Fruit fly (Drosophila melanogaster): ENCODE results near the gene CG14736.

CG14736 gene

DNA sequence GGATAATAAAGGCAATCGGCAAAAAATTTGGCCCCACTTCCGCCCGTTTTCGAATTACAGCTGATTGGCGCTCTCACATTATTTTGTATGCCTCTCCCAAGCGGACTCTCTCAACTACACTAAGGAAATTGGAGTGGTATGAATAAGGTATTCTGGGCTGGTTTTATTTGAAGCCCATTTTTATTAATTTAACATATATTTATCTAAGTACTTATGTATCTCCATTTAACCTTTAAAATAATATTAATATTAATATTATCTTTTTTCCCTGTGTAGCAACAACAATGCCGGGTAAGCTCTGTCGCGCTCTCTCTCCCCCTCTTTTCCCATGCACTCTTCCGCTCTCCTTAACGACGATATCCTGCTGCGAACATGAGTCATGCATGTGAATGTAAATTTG is 38.6 kb downstream of the CG14736 start (continued):
- TF ChIP-seq CG10147 (GFP tag; optimal IDR thresholded peaks at IDR 0.05) = peak; percentile 79
- peak; percentile 42 for TF ChIP-seq CG16815 (GFP tag; optimal IDR thresholded peaks at IDR 0.05)
- peak; percentile 28 for TF ChIP-seq CG1529 (GFP tag; optimal IDR thresholded peaks at IDR 0.05)
- TF ChIP-seq CG7372 (GFP tag; IDR thresholded peaks at IDR 0.05) = peak; percentile 78
- 0 out of 2 replicates have a peak, but pooled peaks have one; percentile 30 for TF ChIP-seq Lim3 (GFP tag; IDR thresholded peaks at IDR 0.05)
- TF ChIP-seq CG4730 (GFP tag; IDR thresholded peaks at IDR 0.05) = peak; percentile 60
- peak; percentile 86 for TF ChIP-seq Ptx1 (GFP tag; IDR thresholded peaks at IDR 0.05)
- peak; percentile 92; the same call in 1 of the 2 replicates for TF ChIP-seq vvl (GFP tag; IDR thresholded peaks at IDR 0.05)
- peak; percentile 41 for TF ChIP-seq CG9437 (GFP tag; optimal IDR thresholded peaks at IDR 0.05)
- no peak for TF ChIP-seq gro (GFP tag; optimal IDR thresholded peaks at IDR 0.05)
- peak; percentile 71 for TF ChIP-seq nmo (GFP tag; optimal IDR thresholded peaks at IDR 0.05)
- TF ChIP-seq tll (GFP tag; optimal IDR thresholded peaks at IDR 0.05) = no peak
- TF ChIP-seq dimm (GFP tag; IDR thresholded peaks at IDR 0.05) = peak; percentile 65
- TF ChIP-seq seq (GFP tag; IDR thresholded peaks at IDR 0.05) = peak; percentile 73
- peak; percentile 60 for TF ChIP-seq fd3F (GFP tag; optimal IDR thresholded peaks at IDR 0.05)
- TF ChIP-seq CG6254 (GFP tag; optimal IDR thresholded peaks at IDR 0.05) = peak; percentile 32
- peak; percentile 62 for TF ChIP-seq CG31224 (GFP tag; IDR thresholded peaks at IDR 0.05)
- TF ChIP-seq HLH3B (GFP tag; IDR thresholded peaks at IDR 0.05) = peak; percentile 86; the same call in 1 of the 2 replicates
- peak; percentile 40; the same call in 1 of the 2 replicates for TF ChIP-seq CG32767 (GFP tag; IDR thresholded peaks at IDR 0.05)
- TF ChIP-seq Optix (GFP tag; IDR thresholded peaks at IDR 0.05) = 0 out of 3 replicates have a peak, but pooled peaks have one; percentile 23
- no peak for TF ChIP-seq CG7271 (tag; optimal IDR thresholded peaks at IDR 0.05)
- no peak for TF ChIP-seq CG30020 (tag; optimal IDR thresholded peaks at IDR 0.05)
- peak; percentile 83 for TF ChIP-seq Ada2b (GFP tag; IDR thresholded peaks at IDR 0.05)
- peak; percentile 17 for TF ChIP-seq CG18764 (GFP tag; optimal IDR thresholded peaks at IDR 0.05)
- TF ChIP-seq CG7839 (tag; optimal IDR thresholded peaks at IDR 0.05) = peak; percentile 86
- TF ChIP-seq CG6689 (GFP tag; IDR thresholded peaks at IDR 0.05) = peak; percentile 83
- TF ChIP-seq tx (GFP tag; optimal IDR thresholded peaks at IDR 0.05) = no peak
- TF ChIP-seq CG11504 (tag; optimal IDR thresholded peaks at IDR 0.05) = peak; percentile 86
- TF ChIP-seq CG3281 (GFP tag; optimal IDR thresholded peaks at IDR 0.05) = peak; percentile 83
- TF ChIP-seq Ssrp (tag; optimal IDR thresholded peaks at IDR 0.05) = no peak
- peak; percentile 75 for TF ChIP-seq CG9215 (GFP tag; IDR thresholded peaks at IDR 0.05)
- peak; percentile 72 for TF ChIP-seq zfh1 (GFP tag; IDR thresholded peaks at IDR 0.05)
- TF ChIP-seq lab (GFP tag; optimal IDR thresholded peaks at IDR 0.05) = peak; percentile 93
- no peak for TF ChIP-seq CG17912 (GFP tag; optimal IDR thresholded peaks at IDR 0.05)
- peak; percentile 43; the same call in 1 of the 2 replicates for TF ChIP-seq MBD-R2 (GFP tag; IDR thresholded peaks at IDR 0.05)
- TF ChIP-seq CG11398 (GFP tag; optimal IDR thresholded peaks at IDR 0.05) = no peak
- peak; percentile 77; the same call in 2 of the 3 replicates for TF ChIP-seq Mrtf (GFP tag; IDR thresholded peaks at IDR 0.05)
- no peak for TF ChIP-seq dmrt11E (tag; optimal IDR thresholded peaks at IDR 0.05)
- peak; percentile 74 for TF ChIP-seq CG7357 (GFP tag; IDR thresholded peaks at IDR 0.05)
- 0 out of 2 replicates have a peak, but pooled peaks have one; percentile 20 for TF ChIP-seq CG10321 (GFP tag; IDR thresholded peaks at IDR 0.05)
- peak; percentile 56 for TF ChIP-seq CG6854 (GFP tag; optimal IDR thresholded peaks at IDR 0.05)
- TF ChIP-seq CG4328 (GFP tag; optimal IDR thresholded peaks at IDR 0.05) = peak; percentile 45
- no peak for TF ChIP-seq HLH54F (GFP tag; optimal IDR thresholded peaks at IDR 0.05)
- peak; percentile 69 for TF ChIP-seq CG6272 (GFP tag; IDR thresholded peaks at IDR 0.05)
- peak; percentile 84 for TF ChIP-seq sob (GFP tag; IDR thresholded peaks at IDR 0.05)
- peak; percentile 31 for TF ChIP-seq Jarid2 (GFP tag; optimal IDR thresholded peaks at IDR 0.05)
- TF ChIP-seq grau (tag; optimal IDR thresholded peaks at IDR 0.05) = peak; percentile 79
- peak; percentile 42 for TF ChIP-seq CG8281 (tag; optimal IDR thresholded peaks at IDR 0.05)
- no peak for TF ChIP-seq Dll (GFP tag; IDR thresholded peaks at IDR 0.05; ENCODE audit: partially characterized antibody)
- TF ChIP-seq fd96Cb (tag; optimal IDR thresholded peaks at IDR 0.05) = peak; percentile 70
- TF ChIP-seq CG11247 (GFP tag; IDR thresholded peaks at IDR 0.05) = peak; percentile 68
